Worm (Caenorhabditis elegans) whole organism, young adult: ENCODE data around the gene C07B5.6.
A peak's percentile ranks its signal among the peaks of the same experiment; 100 is the strongest.

ENCODE experiments used
- B0019.2 ChIP-seq: fragments of 200-800 bp; sonication (Bioruptor generic); conservative IDR thresholded peaks from 2 replicates; pipeline ENCODE4 v1.3.6; 2022; ENCODE audit warnings: missing genetic modification reagents, missing genetic modification characterization, missing compliant biosample characterization
- B0035.1 ChIP-seq: sonication (generic microtip); optimal IDR thresholded peaks from 2 replicates; lab custom pipeline; 2016; ENCODE audit warnings: missing genetic modification characterization, mild to moderate bottlenecking, missing compliant biosample characterization, missing genotype, missing genetic modification reagents
- B0336.3 ChIP-seq: fragments of 200-800 bp; sonication (Bioruptor generic); IDR thresholded peaks from 2 replicates; pipeline ENCODE4 v1.3.6; 2022; ENCODE audit warnings: missing genetic modification characterization, missing compliant biosample characterization
- C17E4.6 ChIP-seq: fragments of 200-800 bp; sonication (Bioruptor generic); IDR thresholded peaks from 2 replicates; pipeline ENCODE4 v1.3.6; 2022; ENCODE audit warnings: missing genetic modification reagents, missing genetic modification characterization, missing compliant biosample characterization
- D2030.7 ChIP-seq: fragments of 200-800 bp; sonication (Bioruptor generic); IDR thresholded peaks from 2 replicates; pipeline ENCODE4 v1.3.6; 2022; ENCODE audit warnings: missing genetic modification reagents, missing genetic modification characterization, missing compliant biosample characterization
- F37B4.10 ChIP-seq: fragments of 200-800 bp; sonication (Bioruptor generic); IDR thresholded peaks from 2 replicates; pipeline ENCODE4 v1.3.6; 2022; ENCODE audit warnings: missing genetic modification characterization, missing compliant biosample characterization
- F49E8.2 ChIP-seq: sonication (generic microtip); optimal IDR thresholded peaks from 3 replicates; lab custom pipeline; 2017; ENCODE audit warnings: missing genetic modification characterization, mild to moderate bottlenecking, missing compliant biosample characterization, antibody characterized with exemption, moderate library complexity; ENCODE audit not compliant: insufficient read depth
- F52B5.7 ChIP-seq: sonication (generic microtip); optimal IDR thresholded peaks from 2 replicates; lab custom pipeline; 2016; ENCODE audit warnings: mild to moderate bottlenecking, missing genetic modification characterization, missing compliant biosample characterization
- F57C9.4 ChIP-seq: sonication (generic microtip); optimal IDR thresholded peaks from 2 replicates; lab custom pipeline; 2017; ENCODE audit warnings: mild to moderate bottlenecking, missing genetic modification characterization, missing compliant biosample characterization
- Y53G8AR.9 ChIP-seq: fragments of 200-800 bp; sonication (Bioruptor generic); conservative IDR thresholded peaks from 2 replicates; pipeline ENCODE4 v1.3.6; 2022; ENCODE audit warnings: missing genetic modification reagents, missing genetic modification characterization, missing compliant biosample characterization
- Y56A3A.18 ChIP-seq: fragments of 200-800 bp; sonication (Bioruptor generic); IDR thresholded peaks from 2 replicates; pipeline ENCODE4 v1.3.6; 2022; ENCODE audit warnings: missing genetic modification reagents, missing genetic modification characterization, missing compliant biosample characterization
- Y79H2A.3 ChIP-seq: fragments of 200-800 bp; sonication (Bioruptor generic); conservative IDR thresholded peaks from 2 replicates; pipeline ENCODE4 v1.3.6; 2022; ENCODE audit warnings: missing genetic modification reagents, missing genetic modification characterization, missing compliant biosample characterization
- akir-1 ChIP-seq: fragments of 200-800 bp; sonication (Bioruptor generic); optimal IDR thresholded peaks from 2 replicates; lab custom pipeline; 2018; ENCODE audit warnings: mild to moderate bottlenecking, missing genetic modification characterization, moderate library complexity, missing compliant biosample characterization
- atf-7 ChIP-seq: sonication (generic microtip); optimal IDR thresholded peaks from 2 replicates; lab custom pipeline; 2017; ENCODE audit warnings: mild to moderate bottlenecking, missing genetic modification characterization, missing compliant biosample characterization
- bed-1 ChIP-seq: fragments of 200-800 bp; sonication (Bioruptor generic); IDR thresholded peaks from 2 replicates; pipeline ENCODE4 v1.3.6; 2022; ENCODE audit warnings: missing genetic modification reagents, missing genetic modification characterization, missing compliant biosample characterization
- ccch-3 ChIP-seq: fragments of 200-800 bp; sonication (Bioruptor generic); optimal IDR thresholded peaks from 2 replicates; lab custom pipeline; 2018; ENCODE audit warnings: mild to moderate bottlenecking, missing genetic modification characterization, missing compliant biosample characterization
- ceh-27 ChIP-seq: fragments of 200-800 bp; sonication (Bioruptor generic); optimal IDR thresholded peaks from 2 replicates; lab custom pipeline; 2018; ENCODE audit warnings: mild to moderate bottlenecking, missing genetic modification characterization, moderate library complexity, missing compliant biosample characterization
- chd-7 ChIP-seq: sonication (generic microtip); optimal IDR thresholded peaks from 2 replicates; lab custom pipeline; 2016; ENCODE audit warnings: mild to moderate bottlenecking, missing genetic modification characterization, moderate library complexity, missing compliant biosample characterization
- dpff-1 ChIP-seq: sonication (generic microtip); optimal IDR thresholded peaks from 2 replicates; lab custom pipeline; 2017; ENCODE audit warnings: mild to moderate bottlenecking, missing genetic modification characterization, missing compliant biosample characterization
- dpl-1 ChIP-seq: fragments of 150-350 bp; optimal IDR thresholded peaks from 2 replicates; lab custom pipeline; 2014; ENCODE audit warnings: missing biosample characterization, missing genetic modification reagents, missing genetic modification characterization
- egl-18 ChIP-seq: fragments of 200-800 bp; sonication (Bioruptor generic); IDR thresholded peaks from 2 replicates; pipeline ENCODE4 v1.3.6; 2022; ENCODE audit warnings: missing genetic modification reagents, missing genetic modification characterization, missing compliant biosample characterization
- ets-4 ChIP-seq: fragments of 200-800 bp; sonication (Bioruptor generic); optimal IDR thresholded peaks from 2 replicates; lab custom pipeline; 2018; ENCODE audit warnings: mild to moderate bottlenecking, missing genetic modification characterization, missing compliant biosample characterization
- lin-40 ChIP-seq: sonication (generic microtip); optimal IDR thresholded peaks from 2 replicates; lab custom pipeline; 2016; ENCODE audit warnings: missing genetic modification characterization, mild to moderate bottlenecking, missing compliant biosample characterization, missing genotype, missing genetic modification reagents
- lsl-1 ChIP-seq: fragments of 200-800 bp; sonication (Bioruptor generic); optimal IDR thresholded peaks from 2 replicates; lab custom pipeline; 2018; ENCODE audit warnings: mild to moderate bottlenecking, missing genetic modification characterization, moderate library complexity, missing compliant biosample characterization
- lsy-27 ChIP-seq: sonication (generic microtip); optimal IDR thresholded peaks from 2 replicates; lab custom pipeline; 2017; ENCODE audit warnings: missing genetic modification characterization, mild to moderate bottlenecking, missing compliant biosample characterization, antibody characterized with exemption, missing genotype, borderline replicate concordance; ENCODE audit not compliant: insufficient read depth
- madf-10 ChIP-seq: sonication (generic microtip); optimal IDR thresholded peaks from 2 replicates; lab custom pipeline; 2016; ENCODE audit warnings: mild to moderate bottlenecking, missing genetic modification characterization, missing compliant biosample characterization
- madf-6 ChIP-seq: fragments of 200-800 bp; sonication (Bioruptor generic); IDR thresholded peaks from 2 replicates; pipeline ENCODE4 v1.3.6; 2022; ENCODE audit warnings: missing genetic modification reagents, missing genetic modification characterization, missing compliant biosample characterization
- madf-8 ChIP-seq: fragments of 200-800 bp; sonication (Bioruptor generic); conservative IDR thresholded peaks from 2 replicates; pipeline ENCODE4 v1.3.6; 2022; ENCODE audit warnings: missing genetic modification reagents, missing genetic modification characterization, missing compliant biosample characterization
- mcd-1 ChIP-seq: fragments of 200-800 bp; sonication (Bioruptor generic); IDR thresholded peaks from 2 replicates; pipeline ENCODE4 v1.3.6; 2022; ENCODE audit warnings: missing genetic modification reagents, missing genetic modification characterization, missing compliant biosample characterization
- mel-28 ChIP-seq: sonication (generic microtip); optimal IDR thresholded peaks from 2 replicates; lab custom pipeline; 2016; ENCODE audit warnings: borderline replicate concordance, mild to moderate bottlenecking, missing genetic modification characterization, missing compliant biosample characterization
- mxl-1 ChIP-seq: sonication (generic microtip); optimal IDR thresholded peaks from 2 replicates; lab custom pipeline; 2016; ENCODE audit warnings: missing genetic modification characterization, missing compliant biosample characterization
- nfya-2 ChIP-seq: fragments of 200-800 bp; sonication (Bioruptor generic); IDR thresholded peaks from 2 replicates; pipeline ENCODE4 v1.3.6; 2022; ENCODE audit warnings: missing genetic modification reagents, missing genetic modification characterization, missing compliant biosample characterization
- nhr-120 ChIP-seq: fragments of 200-800 bp; sonication (Bioruptor generic); IDR thresholded peaks from 2 replicates; pipeline ENCODE4 v1.3.6; 2022; ENCODE audit warnings: missing genetic modification characterization, missing compliant biosample characterization
- pbrm-1 ChIP-seq: fragments of 200-800 bp; sonication (Bioruptor generic); IDR thresholded peaks from 2 replicates; pipeline ENCODE4 v1.3.6; 2022; ENCODE audit warnings: missing genetic modification reagents, missing genetic modification characterization, missing compliant biosample characterization
- rcor-1 ChIP-seq: fragments of 200-800 bp; sonication (Bioruptor generic); IDR thresholded peaks from 2 replicates; pipeline ENCODE4 v1.3.6; 2022; ENCODE audit warnings: missing genetic modification reagents, missing genetic modification characterization, missing compliant biosample characterization
- rpc-1 ChIP-seq, 2 experiments: fragments of 150-350 bp in 1 of 2; sonication (generic microtip) in 1 of 2; optimal IDR thresholded peaks; 2 replicates each; lab custom pipeline; 2014 to 2018; ENCODE audit warnings: missing biosample characterization in 1 of 2, missing genetic modification characterization in 1 of 2, missing genetic modification reagents in 1 of 2, missing genotype in 1 of 2
- sdz-38 ChIP-seq: sonication (generic microtip); optimal IDR thresholded peaks from 2 replicates; lab custom pipeline; 2016; ENCODE audit warnings: missing genotype, missing genetic modification characterization, missing compliant biosample characterization
- tbp1 ChIP-seq: fragments of 200-800 bp; sonication (Bioruptor generic); optimal IDR thresholded peaks from 2 replicates; lab custom pipeline; 2018; ENCODE audit warnings: mild to moderate bottlenecking, missing genetic modification characterization, missing compliant biosample characterization
- unc-62 ChIP-seq: fragments of 150-350 bp; optimal IDR thresholded peaks from 2 replicates; lab custom pipeline; 2014; ENCODE audit warnings: missing biosample characterization, missing genetic modification reagents, missing genetic modification characterization
- zfh-2 ChIP-seq: fragments of 200-800 bp; sonication (Bioruptor generic); conservative IDR thresholded peaks from 2 replicates; pipeline ENCODE4 v1.3.6; 2022; ENCODE audit warnings: missing genetic modification reagents, missing genetic modification characterization, missing compliant biosample characterization
- ztf-18 ChIP-seq: sonication (generic microtip); optimal IDR thresholded peaks from 2 replicates; lab custom pipeline; 2016; ENCODE audit warnings: missing genotype, mild to moderate bottlenecking, missing genetic modification characterization, missing compliant biosample characterization
- ztf-25 ChIP-seq: fragments of 200-800 bp; sonication (Bioruptor generic); IDR thresholded peaks from 2 replicates; pipeline ENCODE4 v1.3.6; 2022; ENCODE audit warnings: missing genetic modification reagents, missing genetic modification characterization, missing compliant biosample characterization
- ztf-26 ChIP-seq: sonication (generic microtip); optimal IDR thresholded peaks from 2 replicates; lab custom pipeline; 2017; ENCODE audit warnings: missing genetic modification characterization, missing compliant biosample characterization
- ztf-6 ChIP-seq: fragments of 200-800 bp; sonication (Bioruptor generic); IDR thresholded peaks from 2 replicates; pipeline ENCODE4 v1.3.6; 2022; ENCODE audit warnings: missing genetic modification reagents, missing genetic modification characterization, missing compliant biosample characterization

The C07B5.6 gene

DNA sequence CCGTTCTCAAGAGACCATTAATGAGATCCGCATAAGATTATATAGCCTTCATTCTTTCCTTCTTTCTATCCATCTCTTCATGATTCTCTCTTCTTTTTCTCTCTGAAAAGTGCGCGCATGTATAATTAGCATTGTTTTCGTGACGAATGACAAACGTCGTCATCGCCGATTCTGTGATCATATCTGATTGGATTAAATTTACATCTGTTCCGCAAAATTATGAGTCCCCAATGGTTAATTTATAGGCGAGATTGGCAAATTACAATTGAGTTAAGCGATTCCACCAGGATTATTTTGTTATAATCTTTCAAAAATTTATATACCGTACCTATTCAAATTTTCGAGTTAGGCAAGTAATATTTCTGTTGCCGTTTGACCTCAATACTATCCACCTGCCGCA, 14.6 kb upstream of the C07B5.6 start:
- TF ChIP-seq dpff-1 (tag; lab: Kevin White, UChicago): no peak
- TF ChIP-seq F52B5.7 (tag; lab: Kevin White, UChicago): no peak
- no peak for TF ChIP-seq rcor-1 (GFP tag; lab: Robert Waterston, UW)
- TF ChIP-seq unc-62 (GFP tag; lab: Kevin White, UChicago): no peak
- TF ChIP-seq rpc-1 (optimal IDR thresholded peaks at IDR 0.05; lab: Kevin White, UChicago): no peak
- TF ChIP-seq rpc-1 (tag; optimal IDR thresholded peaks at IDR 0.05; lab: Kevin White, UChicago): no peak
- TF ChIP-seq B0035.1: no peak
- TF ChIP-seq F57C9.4 (tag; lab: Kevin White, UChicago): no peak
- TF ChIP-seq mel-28 (tag; lab: Kevin White, UChicago): no peak
- no peak for TF ChIP-seq B0019.2 (GFP tag; lab: Robert Waterston, UW)
- TF ChIP-seq bed-1 (GFP tag; lab: Robert Waterston, UW): no peak
- TF ChIP-seq D2030.7 (GFP tag; lab: Robert Waterston, UW): no peak
- no peak for TF ChIP-seq ztf-18 (tag; lab: Kevin White, UChicago)
- no peak for TF ChIP-seq nhr-120 (GFP tag; lab: Robert Waterston, UW)
- no peak for TF ChIP-seq nfya-2
- no peak for TF ChIP-seq tbp1 (GFP tag; lab: Kevin White, UChicago)
- no peak for TF ChIP-seq egl-18 (GFP tag; lab: Robert Waterston, UW)
- TF ChIP-seq dpl-1 (GFP tag; lab: Kevin White, UChicago): no peak
- no peak for TF ChIP-seq ztf-25
- TF ChIP-seq ccch-3: no peak
- no peak for TF ChIP-seq akir-1

DNA sequence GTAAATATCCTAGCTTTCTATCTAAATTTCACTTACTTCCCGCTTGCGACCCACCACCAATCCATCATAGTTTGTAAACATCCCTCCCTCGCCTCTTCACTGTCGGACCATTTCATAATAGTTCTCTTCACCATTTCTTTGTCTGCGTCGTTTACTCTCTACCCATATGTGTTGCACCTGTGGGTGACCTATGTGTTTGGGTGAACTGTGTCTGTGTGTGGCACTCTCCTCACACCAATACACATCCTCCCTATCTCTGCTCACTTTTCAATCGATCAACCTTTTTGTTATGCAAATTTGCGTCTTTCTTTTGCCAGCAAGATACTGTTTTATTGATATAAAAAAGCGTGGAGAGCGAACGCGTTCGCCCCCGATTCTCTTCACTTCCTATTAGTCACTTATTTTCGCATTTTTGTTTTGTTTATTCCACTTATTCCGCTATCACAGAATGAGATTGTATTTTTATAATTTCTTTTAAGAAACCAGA, 13.9 kb upstream of the C07B5.6 start:
- TF ChIP-seq lsl-1 (GFP tag; lab: Kevin White, UChicago) (no peak), madf-8 (no peak), Y53G8AR.9 (no peak), mxl-1 (tag; lab: Kevin White, UChicago) (no peak), chd-7 (tag; lab: Kevin White, UChicago) (no peak), F49E8.2 (tag; lab: Kevin White, UChicago) (no peak), atf-7 (no peak), ccch-3 (no peak), lsy-27 (tag; lab: Kevin White, UChicago) (no peak)

DNA sequence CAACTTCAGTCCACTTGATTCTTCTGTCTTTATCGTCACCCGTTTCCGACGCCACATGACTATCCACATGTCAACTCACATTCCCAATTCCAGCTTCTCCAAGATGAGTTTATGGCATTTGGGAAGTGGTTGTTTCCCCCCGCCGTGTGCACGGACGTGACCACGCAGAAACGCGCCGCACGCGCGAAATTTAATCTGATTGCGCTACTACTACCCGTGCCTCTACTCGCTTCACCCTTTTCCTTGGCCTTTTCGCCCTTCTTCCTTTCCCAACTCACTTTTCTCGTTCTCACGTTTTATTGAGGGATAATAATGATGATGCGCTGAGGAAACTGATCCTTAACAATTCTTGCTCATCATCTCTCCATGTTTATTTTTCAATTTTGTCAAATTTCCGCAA, 12.5 kb upstream of the C07B5.6 start:
- TF ChIP-seq madf-6 (GFP tag; lab: Robert Waterston, UW): 0 out of 2 replicates have a peak, but pooled peaks have one; percentile 9
- TF ChIP-seq zfh-2 (GFP tag; lab: Robert Waterston, UW): peak; percentile 48; the same call in 1 of the 2 replicates
- TF ChIP-seq pbrm-1 (GFP tag; lab: Robert Waterston, UW): no peak
- TF ChIP-seq, all 124 proteins: peak for 2

DNA sequence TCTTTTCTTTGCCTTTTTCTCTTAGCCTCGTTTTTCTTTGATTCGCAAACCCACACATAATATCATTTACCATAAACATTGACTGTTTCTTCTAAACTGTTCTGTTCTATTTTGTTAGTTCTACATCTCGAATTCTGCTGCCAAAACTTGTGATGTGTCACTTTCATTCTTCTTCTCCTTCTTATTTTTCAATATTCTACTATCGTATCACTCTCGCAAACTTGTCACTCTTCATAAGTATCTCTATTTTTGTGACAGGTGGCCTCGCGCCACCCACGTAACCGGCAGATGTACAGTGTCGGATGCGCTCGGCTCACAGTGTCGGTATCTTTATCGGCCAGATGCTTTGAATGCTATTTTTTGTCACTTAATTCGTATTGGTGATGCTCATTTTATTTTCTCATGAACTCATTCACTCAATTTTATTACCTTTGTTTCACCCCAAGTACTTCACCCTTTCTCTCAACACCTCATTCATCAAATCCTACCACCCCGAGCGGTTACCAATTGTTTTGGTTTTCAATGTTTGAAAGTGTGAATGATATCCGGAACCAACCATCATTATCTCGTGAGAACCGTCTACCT, 10.3 kb upstream of the C07B5.6 start:
- TF ChIP-seq dpff-1 (tag; lab: Kevin White, UChicago): no peak
- no peak for TF ChIP-seq F37B4.10
- no peak for TF ChIP-seq ceh-27 (GFP tag; lab: Kevin White, UChicago)
- TF ChIP-seq ets-4 (GFP tag; lab: Kevin White, UChicago): no peak
- TF ChIP-seq rpc-1 (optimal IDR thresholded peaks at IDR 0.05; lab: Kevin White, UChicago): no peak
- TF ChIP-seq rpc-1 (tag; optimal IDR thresholded peaks at IDR 0.05; lab: Kevin White, UChicago): no peak
- TF ChIP-seq Y56A3A.18 (GFP tag; lab: Robert Waterston, UW): no peak
- TF ChIP-seq Y79H2A.3: no peak
- TF ChIP-seq mel-28 (tag; lab: Kevin White, UChicago): no peak
- TF ChIP-seq mcd-1 (GFP tag; lab: Robert Waterston, UW): no peak
- no peak for TF ChIP-seq madf-10 (tag; lab: Kevin White, UChicago)
- no peak for TF ChIP-seq lin-40 (tag; lab: Kevin White, UChicago)
- no peak for TF ChIP-seq ztf-26
- TF ChIP-seq sdz-38 (tag; lab: Kevin White, UChicago): no peak
- TF ChIP-seq C17E4.6: no peak
- no peak for TF ChIP-seq ztf-6
- TF ChIP-seq B0336.3 (GFP tag; lab: Robert Waterston, UW): no peak
- TF ChIP-seq dpl-1 (GFP tag; lab: Kevin White, UChicago): no peak
